Fruit fly (Drosophila melanogaster) whole organism, embryonic: ENCODE measurements around the gene CG31798.

Source experiments
- Adf1 ChIP-seq: fragments of 200-800 bp; sonication (Bioruptor generic); IDR thresholded peaks from 2 replicates; pipeline ENCODE4 v1.3.6; 2022; ENCODE audit warnings: missing biosample characterization, missing genetic modification characterization
- Antp ChIP-seq: fragments of 200-800 bp; sonication (Bioruptor generic); optimal IDR thresholded peaks from 3 replicates; lab custom pipeline; 2016; ENCODE audit warnings: missing biosample characterization, missing genetic modification characterization
- Atf6 ChIP-seq: fragments of 200-800 bp; sonication (Bioruptor generic); IDR thresholded peaks from 2 replicates; pipeline ENCODE4 v1.3.6; 2022; ENCODE audit warnings: missing biosample characterization, missing genetic modification characterization
- C15 ChIP-seq: fragments of 200-800 bp; sonication (Bioruptor generic); IDR thresholded peaks from 3 replicates; pipeline ENCODE4 v1.3.6; 2022; ENCODE audit warnings: missing biosample characterization, missing genetic modification characterization
- CG10321 ChIP-seq: fragments of 200-800 bp; sonication (Bioruptor generic); IDR thresholded peaks from 2 replicates; pipeline ENCODE4 v1.3.6; 2022; ENCODE audit warnings: missing biosample characterization, missing genetic modification characterization
- CG10565 ChIP-seq: fragments of 200-800 bp; sonication (Bioruptor generic); optimal IDR thresholded peaks from 3 replicates; lab custom pipeline; 2016; ENCODE audit warnings: missing biosample characterization, mild to moderate bottlenecking, missing genetic modification characterization
- CG11456 ChIP-seq: fragments of 200-800 bp; sonication (Bioruptor generic); IDR thresholded peaks from 3 replicates; pipeline ENCODE4 v1.3.6; 2022; ENCODE audit warnings: missing biosample characterization, missing genetic modification characterization
- CG12236 ChIP-seq: fragments of 200-800 bp; sonication (Bioruptor generic); optimal IDR thresholded peaks from 2 replicates; lab custom pipeline; 2016; ENCODE audit warnings: missing biosample characterization, missing genetic modification characterization
- CG13424 ChIP-seq: fragments of 200-800 bp; sonication (Bioruptor generic); optimal IDR thresholded peaks from 2 replicates; lab custom pipeline; 2019; ENCODE audit warnings: missing biosample characterization, mild to moderate bottlenecking, missing genetic modification characterization, moderate library complexity
- CG13624 ChIP-seq: fragments of 200-800 bp; sonication (Bioruptor generic); optimal IDR thresholded peaks from 2 replicates; lab custom pipeline; 2016; ENCODE audit warnings: missing biosample characterization, missing genetic modification characterization
- CG16815 ChIP-seq: fragments of 200-800 bp; sonication (Bioruptor generic); optimal IDR thresholded peaks from 3 replicates; lab custom pipeline; 2017; ENCODE audit warnings: missing biosample characterization, mild to moderate bottlenecking, missing genetic modification characterization
- CG17328 ChIP-seq: fragments of 200-800 bp; sonication (Bioruptor generic); IDR thresholded peaks from 2 replicates; pipeline ENCODE4 v1.3.6; 2022; ENCODE audit warnings: missing biosample characterization, missing genetic modification characterization
- CG17359 ChIP-seq: fragments of 200-800 bp; sonication (Bioruptor generic); optimal IDR thresholded peaks from 3 replicates; lab custom pipeline; 2018; ENCODE audit warnings: missing biosample characterization, mild to moderate bottlenecking, missing genetic modification characterization, moderate library complexity
- CG31388 ChIP-seq: fragments of 200-800 bp; sonication (Bioruptor generic); optimal IDR thresholded peaks from 2 replicates; lab custom pipeline; 2016; ENCODE audit warnings: missing biosample characterization, missing genetic modification characterization
- CG31441 ChIP-seq: fragments of 200-800 bp; sonication (Bioruptor generic); IDR thresholded peaks from 2 replicates; pipeline ENCODE4 v1.3.6; 2022; ENCODE audit warnings: missing biosample characterization, missing genetic modification characterization
- CG3163 ChIP-seq: fragments of 200-800 bp; sonication (Bioruptor generic); optimal IDR thresholded peaks from 3 replicates; lab custom pipeline; 2016; ENCODE audit warnings: missing biosample characterization, missing genetic modification characterization
- CG32772 ChIP-seq: fragments of 200-800 bp; sonication (Bioruptor generic); IDR thresholded peaks from 2 replicates; pipeline ENCODE4 v1.3.6; 2022; ENCODE audit warnings: missing biosample characterization, missing genetic modification characterization
- CG33213 ChIP-seq: fragments of 200-800 bp; sonication (Bioruptor generic); optimal IDR thresholded peaks from 3 replicates; lab custom pipeline; 2016; ENCODE audit warnings: missing biosample characterization, missing genetic modification characterization
- CG3407 ChIP-seq: fragments of 200-800 bp; sonication (Bioruptor generic); optimal IDR thresholded peaks from 2 replicates; lab custom pipeline; 2018; ENCODE audit warnings: missing biosample characterization, mild to moderate bottlenecking, missing genetic modification characterization
- CG4730 ChIP-seq: fragments of 200-800 bp; sonication (Bioruptor generic); IDR thresholded peaks from 2 replicates; pipeline ENCODE4 v1.3.6; 2022; ENCODE audit warnings: missing biosample characterization, missing genetic modification characterization
- CG5245 ChIP-seq: fragments of 200-800 bp; sonication (Bioruptor generic); optimal IDR thresholded peaks from 3 replicates; lab custom pipeline; 2016; ENCODE audit warnings: missing biosample characterization, missing genetic modification characterization
- CG8765 ChIP-seq: fragments of 200-800 bp; sonication (Bioruptor generic); IDR thresholded peaks from 2 replicates; pipeline ENCODE4 v1.3.6; 2022; ENCODE audit warnings: missing biosample characterization, missing genetic modification characterization
- CG9437 ChIP-seq: fragments of 200-800 bp; sonication (Bioruptor generic); optimal IDR thresholded peaks from 2 replicates; lab custom pipeline; 2018; ENCODE audit warnings: missing biosample characterization, mild to moderate bottlenecking, missing genetic modification characterization
- CG9727 ChIP-seq: fragments of 200-800 bp; sonication (Bioruptor generic); optimal IDR thresholded peaks from 3 replicates; lab custom pipeline; 2017; ENCODE audit warnings: missing biosample characterization, mild to moderate bottlenecking, missing genetic modification characterization
- CG9876 ChIP-seq: fragments of 200-800 bp; sonication (Bioruptor generic); optimal IDR thresholded peaks from 2 replicates; lab custom pipeline; 2016; ENCODE audit warnings: missing biosample characterization, missing genetic modification characterization
- Deaf1 ChIP-seq: fragments of 200-800 bp; optimal IDR thresholded peaks from 3 replicates; lab custom pipeline; 2019; ENCODE audit warnings: missing biosample characterization, mild to moderate bottlenecking, missing genetic modification characterization, moderate library complexity
- Elba2 ChIP-seq: fragments of 200-800 bp; sonication (Bioruptor generic); optimal IDR thresholded peaks from 3 replicates; lab custom pipeline; 2016; ENCODE audit warnings: missing biosample characterization, missing genetic modification characterization
- Gug ChIP-seq: fragments of 200-800 bp; sonication (Bioruptor generic); IDR thresholded peaks from 4 replicates; pipeline ENCODE4 v1.3.6; 2022; ENCODE audit warnings: missing biosample characterization, missing genetic modification characterization
- Max ChIP-seq: fragments of 200-800 bp; sonication (Bioruptor generic); optimal IDR thresholded peaks from 2 replicates; lab custom pipeline; 2016; ENCODE audit warnings: missing biosample characterization, mild to moderate bottlenecking, missing genetic modification characterization
- NC2α ChIP-seq: fragments of 200-800 bp; sonication (Bioruptor generic); optimal IDR thresholded peaks from 2 replicates; lab custom pipeline; 2016; ENCODE audit warnings: missing biosample characterization, missing genetic modification characterization
- Ravus ChIP-seq: fragments of 200-800 bp; sonication (Bioruptor generic); IDR thresholded peaks from 2 replicates; pipeline ENCODE4 v1.3.6; 2022; ENCODE audit warnings: missing biosample characterization, missing genetic modification characterization
- Rx ChIP-seq: fragments of 200-800 bp; sonication (Bioruptor generic); IDR thresholded peaks from 2 replicates; pipeline ENCODE4 v1.3.6; 2022; ENCODE audit warnings: missing biosample characterization, missing genetic modification characterization
- ab ChIP-seq: fragments of 200-800 bp; sonication (Bioruptor generic); optimal IDR thresholded peaks from 2 replicates; lab custom pipeline; 2016; ENCODE audit warnings: missing biosample characterization, missing genetic modification characterization
- ac ChIP-seq: fragments of 200-800 bp; sonication (Bioruptor generic); optimal IDR thresholded peaks from 3 replicates; lab custom pipeline; 2017; ENCODE audit warnings: missing biosample characterization, mild to moderate bottlenecking, missing genetic modification characterization
- bowl ChIP-seq: fragments of 200-800 bp; sonication (Bioruptor generic); IDR thresholded peaks from 2 replicates; pipeline ENCODE4 v1.3.6; 2022; ENCODE audit warnings: missing biosample characterization, missing genetic modification characterization
- btn ChIP-seq: fragments of 200-800 bp; sonication (Bioruptor generic); optimal IDR thresholded peaks from 2 replicates; lab custom pipeline; 2016; ENCODE audit warnings: missing biosample characterization, missing genetic modification characterization
- cg ChIP-seq: fragments of 200-800 bp; sonication (Bioruptor generic); optimal IDR thresholded peaks from 3 replicates; lab custom pipeline; 2019; ENCODE audit warnings: missing biosample characterization, mild to moderate bottlenecking, missing genetic modification characterization, moderate library complexity
- esg ChIP-seq: fragments of 200-800 bp; sonication (Bioruptor generic); conservative IDR thresholded peaks from 2 replicates; pipeline ENCODE4 v1.3.6; 2022; ENCODE audit warnings: missing biosample characterization, missing genetic modification characterization
- ewg ChIP-seq: fragments of 200-800 bp; sonication (Bioruptor generic); optimal IDR thresholded peaks from 3 replicates; lab custom pipeline; 2017; ENCODE audit warnings: mild to moderate bottlenecking, missing biosample characterization, missing genetic modification reagents, missing genetic modification characterization
- eyg ChIP-seq: fragments of 200-800 bp; sonication (Bioruptor generic); optimal IDR thresholded peaks from 3 replicates; lab custom pipeline; 2016; ENCODE audit warnings: missing biosample characterization, missing genetic modification characterization
- grau ChIP-seq: fragments of 200-800 bp; optimal IDR thresholded peaks from 3 replicates; lab custom pipeline; 2019; ENCODE audit warnings: missing biosample characterization, mild to moderate bottlenecking, missing genetic modification characterization, moderate library complexity
- h ChIP-seq: fragments of >200 bp; optimal IDR thresholded peaks from 2 replicates; lab custom pipeline; 2017
- kni ChIP-seq: fragments of 200-800 bp; sonication (Bioruptor generic); optimal IDR thresholded peaks from 3 replicates; lab custom pipeline; 2017; ENCODE audit warnings: mild to moderate bottlenecking, missing biosample characterization, missing genetic modification reagents, missing genetic modification characterization
- pb ChIP-seq: fragments of 200-800 bp; sonication (Bioruptor generic); optimal IDR thresholded peaks from 3 replicates; lab custom pipeline; 2016; ENCODE audit warnings: missing biosample characterization, missing genetic modification characterization
- pho ChIP-seq: fragments of 200-800 bp; sonication (Bioruptor generic); optimal IDR thresholded peaks from 2 replicates; lab custom pipeline; 2016; ENCODE audit warnings: missing biosample characterization, missing genetic modification characterization
- ranshi ChIP-seq: fragments of 200-800 bp; sonication (Bioruptor generic); IDR thresholded peaks from 2 replicates; pipeline ENCODE4 v1.3.6; 2022; ENCODE audit warnings: missing biosample characterization, missing genetic modification characterization
- schlank ChIP-seq: fragments of 200-800 bp; sonication (Bioruptor generic); optimal IDR thresholded peaks from 2 replicates; lab custom pipeline; 2018; ENCODE audit warnings: missing biosample characterization, mild to moderate bottlenecking, missing genetic modification characterization
- scrt ChIP-seq: fragments of 200-800 bp; sonication (Bioruptor generic); optimal IDR thresholded peaks from 2 replicates; lab custom pipeline; 2018; ENCODE audit warnings: missing biosample characterization, mild to moderate bottlenecking, missing genetic modification characterization, moderate library complexity
- so ChIP-seq: fragments of 200-800 bp; sonication (Bioruptor generic); IDR thresholded peaks from 3 replicates; pipeline ENCODE4 v1.3.6; 2022; ENCODE audit warnings: missing biosample characterization, missing genetic modification characterization
- ssp ChIP-seq: fragments of 200-800 bp; sonication (Bioruptor generic); IDR thresholded peaks from 2 replicates; pipeline ENCODE4 v1.3.6; 2022; ENCODE audit warnings: missing biosample characterization, missing genetic modification characterization
- tx ChIP-seq: fragments of 200-800 bp; sonication (Bioruptor generic); optimal IDR thresholded peaks from 2 replicates; lab custom pipeline; 2016; ENCODE audit warnings: missing biosample characterization, missing genetic modification characterization
- zf30C ChIP-seq: fragments of 200-800 bp; sonication (Bioruptor generic); optimal IDR thresholded peaks from 3 replicates; lab custom pipeline; 2018; ENCODE audit warnings: missing biosample characterization, mild to moderate bottlenecking, missing genetic modification characterization

CG31798 gene

dm6 chr2L:19425765-19426329 lies 31.9 kb downstream of the CG31798 start (continued):
- TF ChIP-seq Antp (peak; percentile 64), Max (GFP tag; lab: Kevin White, UChicago) (peak; percentile 56), Adf1 (GFP tag; lab: Robert Waterston, UW) (peak; percentile 30), C15 (GFP tag; lab: Robert Waterston, UW) (no peak), Elba2 (peak; percentile 89), scrt (GFP tag; lab: Kevin White, UChicago) (peak; percentile 53), CG13624 (peak; percentile 64), kni (GFP tag; lab: Kevin White, UChicago) (peak; percentile 86), Deaf1 (tag; lab: Kevin White, UChicago) (peak; percentile 44), NC2α (GFP tag; lab: Kevin White, UChicago) (no peak), CG4730 (GFP tag; lab: Robert Waterston, UW) (peak; percentile 55), ewg (peak; percentile 10), bowl (GFP tag; lab: Robert Waterston, UW) (no peak), Atf6 (GFP tag; lab: Robert Waterston, UW) (peak; percentile 77), CG10565 (GFP tag; lab: Kevin White, UChicago) (peak; percentile 20), btn (GFP tag; lab: Kevin White, UChicago) (peak; percentile 3), CG13424 (tag; lab: Kevin White, UChicago) (peak; percentile 74), CG11456 (GFP tag; lab: Robert Waterston, UW) (peak; percentile 70; the same call in 2 of the 3 replicates), cg (GFP tag; lab: Kevin White, UChicago) (no peak), CG10321 (GFP tag; lab: Robert Waterston, UW) (no peak), ssp (peak; percentile 27; the same call in 1 of the 2 replicates), CG9876 (peak; percentile 39), esg (GFP tag; lab: Robert Waterston, UW) (peak; percentile 69), grau (tag; lab: Kevin White, UChicago) (peak; percentile 97), CG33213 (GFP tag; lab: Kevin White, UChicago) (peak; percentile 50), Rx (peak; percentile 55), ranshi (GFP tag; lab: Robert Waterston, UW) (peak; percentile 73), CG17328 (GFP tag; lab: Robert Waterston, UW) (peak; percentile 79), CG31441 (GFP tag; lab: Robert Waterston, UW) (peak; percentile 74), Ravus (GFP tag; lab: Robert Waterston, UW) (peak; percentile 30; the same call in 1 of the 2 replicates), eyg (GFP tag; lab: Kevin White, UChicago) (no peak), Gug (GFP tag; lab: Robert Waterston, UW) (peak; percentile 76), zf30C (GFP tag; lab: Kevin White, UChicago) (no peak), CG17359 (tag; lab: Kevin White, UChicago) (peak; percentile 69), pb (GFP tag; lab: Kevin White, UChicago) (peak; percentile 59), CG3163 (GFP tag; lab: Kevin White, UChicago) (no peak), ac (GFP tag; lab: Kevin White, UChicago) (no peak), CG16815 (peak; percentile 53), CG32772 (peak; percentile 50), CG3407 (GFP tag; lab: Kevin White, UChicago) (peak; percentile 30), tx (GFP tag; lab: Kevin White, UChicago) (no peak), ab (GFP tag; lab: Kevin White, UChicago) (no peak), schlank (tag; lab: Kevin White, UChicago) (peak; percentile 20), h (lab: Kevin White, UChicago) (no peak), pho (GFP tag; lab: Kevin White, UChicago) (peak; percentile 38), so (GFP tag; lab: Robert Waterston, UW) (0 out of 3 replicates have a peak, but pooled peaks have one; percentile 32), CG5245 (peak; percentile 55), CG9437 (GFP tag; lab: Kevin White, UChicago) (peak; percentile 44), CG12236 (GFP tag; lab: Kevin White, UChicago) (no peak), CG8765 (GFP tag; lab: Robert Waterston, UW) (peak; percentile 20; the same call in 1 of the 2 replicates), CG31388 (GFP tag; lab: Kevin White, UChicago) (peak; percentile 34), CG9727 (GFP tag; lab: Kevin White, UChicago) (peak; percentile 72)
